Comparison of ENCODE assay signal across 1 fruit fly cellular context in genomic region chrX:23004598-23005469, dm6.
A peak's percentile ranks its signal among the peaks of the same experiment; 100 is the strongest.
TF ChIP-seq lines count a peak whose summit lies in the region.

Gene stnA (minus strand): TSS chrX:23004648.
Gene stnB (minus strand): TSS chrX:23004648.

TF ChIP-seq in whole organism, embryonic, 481 proteins besides CTCF, POLR2A, EP300 and RAD21 (continued from another document):
- TF ChIP-seq MTF-1 (GFP tag; optimal IDR thresholded peaks at IDR 0.05; lab: Kevin White, UChicago; ENCODE audit: borderline replicate concordance) (no peak), CG15514 (GFP tag; optimal IDR thresholded peaks at IDR 0.05; lab: Kevin White, UChicago) (peak; percentile 67), en (GFP tag; optimal IDR thresholded peaks at IDR 0.05; lab: Kevin White, UChicago) (no peak), CG6175 (GFP tag; IDR thresholded peaks at IDR 0.05; lab: Robert Waterston, UW) (no peak), ci (GFP tag; IDR thresholded peaks at IDR 0.05; lab: Robert Waterston, UW) (no peak), CG9609 (GFP tag; optimal IDR thresholded peaks at IDR 0.05; lab: Kevin White, UChicago) (no peak), sisA (GFP tag; IDR thresholded peaks at IDR 0.05; lab: Robert Waterston, UW) (no peak), fd64A (GFP tag; optimal IDR thresholded peaks at IDR 0.05; lab: Kevin White, UChicago) (no peak), croc (GFP tag; conservative IDR thresholded peaks at IDR 0.05; lab: Robert Waterston, UW) (no peak), CG1647 (GFP tag; optimal IDR thresholded peaks at IDR 0.05; lab: Kevin White, UChicago) (no peak), grau (tag; optimal IDR thresholded peaks at IDR 0.05; lab: Kevin White, UChicago) (peak; percentile 47), jigr1 (GFP tag; IDR thresholded peaks at IDR 0.05; lab: Robert Waterston, UW) (no peak), pum (GFP tag; optimal IDR thresholded peaks at IDR 0.05; lab: Kevin White, UChicago) (no peak), Hmx (GFP tag; optimal IDR thresholded peaks at IDR 0.05; lab: Kevin White, UChicago) (no peak), CG18476 (GFP tag; optimal IDR thresholded peaks at IDR 0.05; lab: Kevin White, UChicago) (no peak), lola (GFP tag; optimal IDR thresholded peaks at IDR 0.05; lab: Kevin White, UChicago) (no peak), C15 (GFP tag; IDR thresholded peaks at IDR 0.05; lab: Robert Waterston, UW) (no peak), CG8478 (optimal IDR thresholded peaks at IDR 0.05; lab: Kevin White, UChicago) (no peak), inv (GFP tag; IDR thresholded peaks at IDR 0.05; lab: Robert Waterston, UW; ENCODE audit: partially characterized antibody) (no peak), CG2129 (GFP tag; IDR thresholded peaks at IDR 0.05; lab: Robert Waterston, UW; ENCODE audit: partially characterized antibody) (no peak), p53 (GFP tag; optimal IDR thresholded peaks at IDR 0.05; lab: Kevin White, UChicago) (no peak), Nf-YA (GFP tag; IDR thresholded peaks at IDR 0.05; lab: Robert Waterston, UW) (no peak), CG7271 (tag; optimal IDR thresholded peaks at IDR 0.05; lab: Kevin White, UChicago) (no peak), CG10565 (GFP tag; optimal IDR thresholded peaks at IDR 0.05; lab: Kevin White, UChicago) (no peak), CG3407 (GFP tag; optimal IDR thresholded peaks at IDR 0.05; lab: Kevin White, UChicago) (no peak), vfl (GFP tag; optimal IDR thresholded peaks at IDR 0.05; lab: Kevin White, UChicago) (no peak), lmd (GFP tag; IDR thresholded peaks at IDR 0.05; lab: Robert Waterston, UW) (peak; percentile 9; the same call in 1 of the 2 replicates), ERR (GFP tag; optimal IDR thresholded peaks at IDR 0.05; lab: Kevin White, UChicago) (no peak), Taf1 (GFP tag; IDR thresholded peaks at IDR 0.05; lab: Robert Waterston, UW) (0 out of 2 replicates have a peak, but pooled peaks have one; percentile 31), Bgb (GFP tag; IDR thresholded peaks at IDR 0.05; lab: Robert Waterston, UW; ENCODE audit: partially characterized antibody) (no peak), rib (GFP tag; IDR thresholded peaks at IDR 0.05; lab: Robert Waterston, UW) (no peak), pros (GFP tag; optimal IDR thresholded peaks at IDR 0.05; lab: Kevin White, UChicago) (no peak), Xbp1 (GFP tag; optimal IDR thresholded peaks at IDR 0.05; lab: Kevin White, UChicago) (peak; percentile 16), mam (GFP tag; optimal IDR thresholded peaks at IDR 0.05; lab: Kevin White, UChicago) (peak; percentile 19), gsb-n (tag; optimal IDR thresholded peaks at IDR 0.05; lab: Kevin White, UChicago) (no peak), yki (optimal IDR thresholded peaks at IDR 0.05; lab: Kevin White, UChicago) (no peak), Ada2b (GFP tag; IDR thresholded peaks at IDR 0.05; lab: Robert Waterston, UW) (0 out of 2 replicates have a peak, but pooled peaks have one; percentile 13), twi (tag; optimal IDR thresholded peaks at IDR 0.05; lab: Kevin White, UChicago) (no peak), aop (GFP tag; IDR thresholded peaks at IDR 0.05; lab: Robert Waterston, UW) (no peak), CG1602 (GFP tag; optimal IDR thresholded peaks at IDR 0.05; lab: Kevin White, UChicago) (no peak), vnd (GFP tag; IDR thresholded peaks at IDR 0.05; lab: Robert Waterston, UW; ENCODE audit: partially characterized antibody) (no peak), nerfin-2 (GFP tag; IDR thresholded peaks at IDR 0.05; lab: Robert Waterston, UW; ENCODE audit: partially characterized antibody) (no peak), YL-1 (GFP tag; optimal IDR thresholded peaks at IDR 0.05; lab: Kevin White, UChicago) (no peak), Lpt (GFP tag; optimal IDR thresholded peaks at IDR 0.05; lab: Kevin White, UChicago) (no peak), CG3726 (GFP tag; IDR thresholded peaks at IDR 0.05; lab: Robert Waterston, UW) (no peak), NC2β (GFP tag; optimal IDR thresholded peaks at IDR 0.05; lab: Kevin White, UChicago) (no peak), CG10209 (GFP tag; optimal IDR thresholded peaks at IDR 0.05; lab: Kevin White, UChicago) (no peak), cato (GFP tag; optimal IDR thresholded peaks at IDR 0.05; lab: Kevin White, UChicago; ENCODE audit: borderline replicate concordance) (no peak), h (optimal IDR thresholded peaks at IDR 0.05; lab: Kevin White, UChicago) (no peak), Hr3 (GFP tag; optimal IDR thresholded peaks at IDR 0.05; lab: Kevin White, UChicago) (no peak), CG3163 (GFP tag; optimal IDR thresholded peaks at IDR 0.05; lab: Kevin White, UChicago) (no peak), Jarid2 (GFP tag; optimal IDR thresholded peaks at IDR 0.05; lab: Kevin White, UChicago) (no peak), Mad (GFP tag; optimal IDR thresholded peaks at IDR 0.05; lab: Kevin White, UChicago) (no peak), CG15479 (GFP tag; optimal IDR thresholded peaks at IDR 0.05; lab: Kevin White, UChicago) (no peak), CG17802 (tag; optimal IDR thresholded peaks at IDR 0.05; lab: Kevin White, UChicago) (no peak)
